In genomic region chr2L:19542268-19542773, dm6 we compare ENCODE assay signal across 1 fruit fly cellular context.
TF ChIP-seq lines count a peak whose summit lies in the region.

No protein-coding gene starts in this region.

TF ChIP-seq in whole organism, embryonic, 481 proteins besides CTCF, POLR2A, EP300 and RAD21 (continued from another document):
- TF ChIP-seq CG7963 (GFP tag; IDR thresholded peaks at IDR 0.05; lab: Robert Waterston, UW; ENCODE audit: partially characterized antibody) (peak; percentile 90), sens (GFP tag; lab: Kevin White, UChicago) (peak; percentile 60), dmrt99B (tag; optimal IDR thresholded peaks at IDR 0.05; lab: Kevin White, UChicago) (no peak), mirr (GFP tag; optimal IDR thresholded peaks at IDR 0.05; lab: Kevin White, UChicago) (no peak), CG7745 (tag; optimal IDR thresholded peaks at IDR 0.05; lab: Kevin White, UChicago) (no peak), HLH4C (GFP tag; IDR thresholded peaks at IDR 0.05; lab: Robert Waterston, UW; ENCODE audit: partially characterized antibody) (peak; percentile 95), nmo (GFP tag; optimal IDR thresholded peaks at IDR 0.05; lab: Kevin White, UChicago) (peak; percentile 19), CG13624 (GFP tag; optimal IDR thresholded peaks at IDR 0.05; lab: Kevin White, UChicago) (peak; percentile 65), CG30020 (tag; optimal IDR thresholded peaks at IDR 0.05; lab: Kevin White, UChicago) (peak; percentile 55), crp (GFP tag; optimal IDR thresholded peaks at IDR 0.05; lab: Kevin White, UChicago) (peak in 1 of 2 experiments; percentile 44), CoRest (tag; optimal IDR thresholded peaks at IDR 0.05; lab: Kevin White, UChicago) (peak; percentile 34), lab (GFP tag; optimal IDR thresholded peaks at IDR 0.05; lab: Kevin White, UChicago) (no peak), CG8290 (GFP tag; optimal IDR thresholded peaks at IDR 0.05; lab: Kevin White, UChicago) (no peak), CG8290 (tag; optimal IDR thresholded peaks at IDR 0.05; lab: Kevin White, UChicago) (peak in 1 of 2 experiments; percentile 48), Hr78 (GFP tag; optimal IDR thresholded peaks at IDR 0.05; lab: Kevin White, UChicago) (no peak), hbn (GFP tag; IDR thresholded peaks at IDR 0.05; lab: Robert Waterston, UW; ENCODE audit: partially characterized antibody) (peak; percentile 84), Dek (tag; optimal IDR thresholded peaks at IDR 0.05; lab: Kevin White, UChicago) (no peak), org-1 (GFP tag; optimal IDR thresholded peaks at IDR 0.05; lab: Kevin White, UChicago) (no peak), CG17612 (GFP tag; IDR thresholded peaks at IDR 0.05; lab: Robert Waterston, UW) (no peak), ac (GFP tag; optimal IDR thresholded peaks at IDR 0.05; lab: Kevin White, UChicago) (no peak), luna (GFP tag; optimal IDR thresholded peaks at IDR 0.05; lab: Kevin White, UChicago) (no peak), bbx (GFP tag; IDR thresholded peaks at IDR 0.05; lab: Robert Waterston, UW; ENCODE audit: partially characterized antibody) (peak; percentile 88), wdn (GFP tag; IDR thresholded peaks at IDR 0.05; lab: Robert Waterston, UW) (no peak), CG2199 (GFP tag; IDR thresholded peaks at IDR 0.05; lab: Robert Waterston, UW) (no peak), Rfx (GFP tag; IDR thresholded peaks at IDR 0.05; lab: Robert Waterston, UW) (0 out of 2 replicates have a peak, but pooled peaks have one; percentile 7), z (GFP tag; IDR thresholded peaks at IDR 0.05; lab: Robert Waterston, UW) (no peak), CG1529 (GFP tag; optimal IDR thresholded peaks at IDR 0.05; lab: Kevin White, UChicago) (no peak), crol (GFP tag; IDR thresholded peaks at IDR 0.05; lab: Robert Waterston, UW) (no peak), Sry-δ (GFP tag; optimal IDR thresholded peaks at IDR 0.05; lab: Kevin White, UChicago) (peak; percentile 84), GATAe (GFP tag; conservative IDR thresholded peaks at IDR 0.05; lab: Robert Waterston, UW) (no peak), kni (GFP tag; optimal IDR thresholded peaks at IDR 0.05; lab: Kevin White, UChicago) (no peak), NC2α (GFP tag; optimal IDR thresholded peaks at IDR 0.05; lab: Kevin White, UChicago) (no peak), MBD-R2 (GFP tag; IDR thresholded peaks at IDR 0.05; lab: Robert Waterston, UW) (peak; percentile 71), fd102C (GFP tag; optimal IDR thresholded peaks at IDR 0.05; lab: Kevin White, UChicago) (no peak), CG13287 (GFP tag; IDR thresholded peaks at IDR 0.05; lab: Robert Waterston, UW; ENCODE audit: partially characterized antibody) (peak; percentile 96), Hr51 (GFP tag; optimal IDR thresholded peaks at IDR 0.05; lab: Kevin White, UChicago) (no peak), pros (GFP tag; optimal IDR thresholded peaks at IDR 0.05; lab: Kevin White, UChicago) (no peak), CG10959 (GFP tag; IDR thresholded peaks at IDR 0.05; lab: Robert Waterston, UW) (no peak), CG17912 (GFP tag; optimal IDR thresholded peaks at IDR 0.05; lab: Kevin White, UChicago) (no peak), Neu2 (GFP tag; optimal IDR thresholded peaks at IDR 0.05; lab: Kevin White, UChicago; ENCODE audit: borderline replicate concordance) (no peak), C15 (GFP tag; IDR thresholded peaks at IDR 0.05; lab: Robert Waterston, UW) (no peak), CG18476 (GFP tag; optimal IDR thresholded peaks at IDR 0.05; lab: Kevin White, UChicago) (no peak), Stat92E (GFP tag; optimal IDR thresholded peaks at IDR 0.05; lab: Kevin White, UChicago) (peak in 1 of 3 experiments; percentile 35), bigmax (GFP tag; optimal IDR thresholded peaks at IDR 0.05; lab: Kevin White, UChicago) (no peak), stwl (tag; optimal IDR thresholded peaks at IDR 0.05; lab: Kevin White, UChicago) (peak; percentile 96), vvl (GFP tag; IDR thresholded peaks at IDR 0.05; lab: Robert Waterston, UW) (peak; percentile 22; the same call in 1 of the 2 replicates), sna (GFP tag; IDR thresholded peaks at IDR 0.05; lab: Robert Waterston, UW; ENCODE audit: partially characterized antibody) (peak; percentile 90), CG30431 (GFP tag; optimal IDR thresholded peaks at IDR 0.05; lab: Kevin White, UChicago) (no peak), Med (GFP tag; lab: Kevin White, UChicago) (peak; percentile 59), CG15601 (tag; optimal IDR thresholded peaks at IDR 0.05; lab: Kevin White, UChicago) (peak; percentile 82), dmrt11E (tag; optimal IDR thresholded peaks at IDR 0.05; lab: Kevin White, UChicago) (no peak), twi (tag; optimal IDR thresholded peaks at IDR 0.05; lab: Kevin White, UChicago) (no peak), trh (GFP tag; optimal IDR thresholded peaks at IDR 0.05; lab: Kevin White, UChicago) (no peak), inv (GFP tag; IDR thresholded peaks at IDR 0.05; lab: Robert Waterston, UW; ENCODE audit: partially characterized antibody) (peak; percentile 73), CrebB (tag; optimal IDR thresholded peaks at IDR 0.05; lab: Kevin White, UChicago) (no peak), sc (optimal IDR thresholded peaks at IDR 0.05; lab: Kevin White, UChicago) (no peak), sc (GFP tag; optimal IDR thresholded peaks at IDR 0.05; lab: Kevin White, UChicago) (no peak), CG16815 (GFP tag; optimal IDR thresholded peaks at IDR 0.05; lab: Kevin White, UChicago) (no peak), CG14860 (GFP tag; IDR thresholded peaks at IDR 0.05; lab: Robert Waterston, UW; ENCODE audit: partially characterized antibody) (peak; percentile 91), B-H2 (GFP tag; optimal IDR thresholded peaks at IDR 0.05; lab: Kevin White, UChicago) (no peak), Dll (GFP tag; IDR thresholded peaks at IDR 0.05; lab: Robert Waterston, UW; ENCODE audit: partially characterized antibody) (peak; percentile 90), CG34224 (GFP tag; IDR thresholded peaks at IDR 0.05; lab: Robert Waterston, UW; ENCODE audit: partially characterized antibody) (peak; percentile 96), CG8765 (GFP tag; IDR thresholded peaks at IDR 0.05; lab: Robert Waterston, UW) (no peak), CG15514 (GFP tag; optimal IDR thresholded peaks at IDR 0.05; lab: Kevin White, UChicago) (peak; percentile 59), phol (tag; optimal IDR thresholded peaks at IDR 0.05; lab: Kevin White, UChicago) (peak; percentile 27), caup (GFP tag; optimal IDR thresholded peaks at IDR 0.05; lab: Kevin White, UChicago; ENCODE audit: severe bottlenecking) (no peak), Hmr (GFP tag; optimal IDR thresholded peaks at IDR 0.05; lab: Kevin White, UChicago) (peak; percentile 28), CG9727 (GFP tag; optimal IDR thresholded peaks at IDR 0.05; lab: Kevin White, UChicago) (no peak), Lim3 (GFP tag; IDR thresholded peaks at IDR 0.05; lab: Robert Waterston, UW) (no peak), CG34422 (GFP tag; IDR thresholded peaks at IDR 0.05; lab: Robert Waterston, UW) (peak; percentile 13; the same call in 1 of the 3 replicates), Hand (GFP tag; optimal IDR thresholded peaks at IDR 0.05; lab: Kevin White, UChicago) (no peak), pzg (GFP tag; optimal IDR thresholded peaks at IDR 0.05; lab: Kevin White, UChicago) (peak; percentile 86), Jarid2 (GFP tag; optimal IDR thresholded peaks at IDR 0.05; lab: Kevin White, UChicago) (peak; percentile 1), Nf-YB (GFP tag; optimal IDR thresholded peaks at IDR 0.05; lab: Kevin White, UChicago) (no peak), stc (GFP tag; IDR thresholded peaks at IDR 0.05; lab: Robert Waterston, UW) (no peak), Myb (GFP tag; optimal IDR thresholded peaks at IDR 0.05; lab: Kevin White, UChicago) (peak; percentile 70), Abd-B (GFP tag; optimal IDR thresholded peaks at IDR 0.05; lab: Kevin White, UChicago) (peak; percentile 46), CG4404 (GFP tag; IDR thresholded peaks at IDR 0.05; lab: Robert Waterston, UW) (no peak), CG16813 (GFP tag; IDR thresholded peaks at IDR 0.05; lab: Robert Waterston, UW; ENCODE audit: partially characterized antibody) (peak; percentile 89), YL-1 (GFP tag; optimal IDR thresholded peaks at IDR 0.05; lab: Kevin White, UChicago) (peak; percentile 78), CG14710 (tag; optimal IDR thresholded peaks at IDR 0.05; lab: Kevin White, UChicago) (peak; percentile 30), toy (GFP tag; IDR thresholded peaks at IDR 0.05; lab: Robert Waterston, UW) (no peak), salm (tag; optimal IDR thresholded peaks at IDR 0.05; lab: Kevin White, UChicago) (no peak), MESR4 (GFP tag; optimal IDR thresholded peaks at IDR 0.05; lab: Kevin White, UChicago) (peak; percentile 82), wek (GFP tag; optimal IDR thresholded peaks at IDR 0.05; lab: Kevin White, UChicago) (no peak), Ptx1 (GFP tag; IDR thresholded peaks at IDR 0.05; lab: Robert Waterston, UW) (no peak), CG17829 (tag; optimal IDR thresholded peaks at IDR 0.05; lab: Kevin White, UChicago) (peak; percentile 33), gfzf (GFP tag; optimal IDR thresholded peaks at IDR 0.05; lab: Kevin White, UChicago) (peak; percentile 45)
